Worm (Caenorhabditis elegans) whole organism, dauer: ENCODE measurements around the gene C17C3.9.

ENCODE experiments used
- unc-62 ChIP-seq: sonication (generic microtip); optimal IDR thresholded peaks from 2 replicates; lab custom pipeline; 2017; ENCODE audit warnings: missing biosample characterization, missing genetic modification reagents, missing genetic modification characterization

Gene C17C3.9

ce11 chrII:5531855-5532328, at the start of gene C17C3.9:
Gene C17C3.9, minus strand, starts transcription at chrII:5532278.
- TF ChIP-seq unc-62 (GFP tag; lab: Kevin White, UChicago), result no peak

ce11 chrII:5579236-5579635, 47.2 kb upstream of the C17C3.9 start:
- no peak for TF ChIP-seq unc-62 (GFP tag; lab: Kevin White, UChicago)

- no peak for TF ChIP-seq unc-62 (GFP tag; lab: Kevin White, UChicago)
Observed at ce11 chrII:5578714-5579113, 46.6 kb upstream of the C17C3.9 start.

ce11 chrII:5578035-5578434, 46.0 kb upstream of the C17C3.9 start, which contains the start of gene T25E4.1:
Gene T25E4.1, plus strand, starts transcription at chrII:5578335.
- no peak for TF ChIP-seq unc-62 (GFP tag; lab: Kevin White, UChicago)

ce11 chrII:5577060-5577459, 45.0 kb upstream of the C17C3.9 start:
- TF ChIP-seq unc-62 (GFP tag; lab: Kevin White, UChicago), result no peak

ce11 chrII:5574925-5575324, 42.8 kb upstream of the C17C3.9 start:
- TF ChIP-seq unc-62 (GFP tag; lab: Kevin White, UChicago), result no peak

ce11 chrII:5572082-5572746, 40.1 kb upstream of the C17C3.9 start:
- TF ChIP-seq unc-62 (GFP tag; lab: Kevin White, UChicago), result no peak

- TF ChIP-seq unc-62 (GFP tag; lab: Kevin White, UChicago), result no peak
Observed at ce11 chrII:5570272-5570671, 38.2 kb upstream of the C17C3.9 start, which contains the start of the genes C17C3.1 and C17C3.15. Gene C17C3.1, plus strand, starts transcription at chrII:5570572. Gene C17C3.15, plus strand, starts transcription at chrII:5570654.

- TF ChIP-seq unc-62 (GFP tag; lab: Kevin White, UChicago), result no peak
Observed at ce11 chrII:5565082-5565623, 33.1 kb upstream of the C17C3.9 start.

- TF ChIP-seq unc-62 (GFP tag; lab: Kevin White, UChicago), result no peak
Observed at ce11 chrII:5561392-5561791, 29.3 kb upstream of the C17C3.9 start, which contains the start of gene C17C3.3. Gene C17C3.3, plus strand, starts transcription at chrII:5561737.

- no peak for TF ChIP-seq unc-62 (GFP tag; lab: Kevin White, UChicago)
Observed at ce11 chrII:5557134-5557533, 25.1 kb upstream of the C17C3.9 start.

- TF ChIP-seq unc-62 (GFP tag; lab: Kevin White, UChicago), result no peak
Observed at ce11 chrII:5556431-5556830, 24.4 kb upstream of the C17C3.9 start, which contains the start of gene ins-11. Gene ins-11, plus strand, starts transcription at chrII:5556731.

ce11 chrII:5555522-5555921, 23.4 kb upstream of the C17C3.9 start:
- TF ChIP-seq unc-62 (GFP tag; lab: Kevin White, UChicago), result no peak

ce11 chrII:5554788-5555187, 22.7 kb upstream of the C17C3.9 start:
- no peak for TF ChIP-seq unc-62 (GFP tag; lab: Kevin White, UChicago)

- TF ChIP-seq unc-62 (GFP tag; lab: Kevin White, UChicago), result no peak
Observed at ce11 chrII:5554317-5554716, 22.2 kb upstream of the C17C3.9 start, which contains the start of gene ins-12. Gene ins-12, plus strand, starts transcription at chrII:5554617.

ce11 chrII:5553531-5553930, 21.5 kb upstream of the C17C3.9 start:
- TF ChIP-seq unc-62 (GFP tag; lab: Kevin White, UChicago), result no peak

- TF ChIP-seq unc-62 (GFP tag; lab: Kevin White, UChicago), result no peak
Observed at ce11 chrII:5551517-5551916, 19.4 kb upstream of the C17C3.9 start, which contains the start of gene C17C3.5. Gene C17C3.5, plus strand, starts transcription at chrII:5551817.
